Worm (Caenorhabditis elegans) whole organism, mixed stage, embryonic: ENCODE results near the gene pde-2.

Source experiments
- ceh-43 ChIP-seq: fragments of 200-800 bp; sonication (Bioruptor generic); optimal IDR thresholded peaks from 2 replicates; lab custom pipeline; 2018; ENCODE audit warnings: mild to moderate bottlenecking, missing genetic modification characterization, moderate library complexity, missing compliant biosample characterization
- elt-1 ChIP-seq: sonication (generic microtip); optimal IDR thresholded peaks from 2 replicates; lab custom pipeline; 2017; ENCODE audit warnings: missing genetic modification characterization, mild to moderate bottlenecking, missing compliant biosample characterization, antibody characterized with exemption, moderate library complexity, borderline replicate concordance; ENCODE audit not compliant: insufficient read depth
- unc-39 ChIP-seq: fragments of 150-350 bp; optimal IDR thresholded peaks from 2 replicates; lab custom pipeline; 2014; ENCODE audit warnings: missing biosample characterization, missing genetic modification characterization

DNA sequence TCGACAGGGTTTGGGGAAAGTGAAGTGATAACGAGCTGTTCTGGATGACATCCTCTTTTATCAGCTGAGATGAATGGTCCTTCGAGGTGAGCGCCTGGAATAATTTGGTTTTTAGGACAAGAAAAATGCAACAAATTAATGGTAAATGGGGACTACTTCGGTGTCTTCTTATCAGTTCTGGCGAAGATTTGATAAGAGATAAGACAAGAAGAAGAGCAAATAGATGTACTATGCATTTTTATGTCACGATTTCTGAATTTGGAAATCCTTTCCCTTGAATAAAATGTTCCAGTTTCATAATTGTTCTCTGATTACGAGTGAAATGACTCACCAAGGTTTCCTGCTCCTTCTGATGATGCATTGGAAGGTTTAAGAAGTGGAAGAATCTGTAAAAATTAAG lies 16.1 kb upstream of the pde-2 start:
- TF ChIP-seq ceh-43 (GFP tag; lab: Kevin White, UChicago): no peak
- no peak for TF ChIP-seq elt-1
- TF ChIP-seq unc-39: no peak
